Fruit fly (Drosophila melanogaster) whole organism, wandering third instar larva: Measurements from ENCODE around the gene CG14627.

Source experiments
- CG9705 ChIP-seq: fragments of 200-800 bp; sonication (Bioruptor generic); optimal IDR thresholded peaks from 2 replicates; lab custom pipeline; 2018; ENCODE audit warnings: missing biosample characterization, mild to moderate bottlenecking, missing genetic modification characterization
- Dfd ChIP-seq: fragments of >200 bp; optimal IDR thresholded peaks from 2 replicates; lab custom pipeline; 2017; ENCODE audit warnings: missing biosample characterization, missing genetic modification characterization
- Vsx2 ChIP-seq: fragments of 200-300, 225-300 bp; sonication (Bioruptor generic); optimal IDR thresholded peaks from 2 replicates; lab custom pipeline; 2018; ENCODE audit warnings: missing biosample characterization, missing genetic modification characterization; ENCODE audit not compliant: partially characterized antibody
- ey ChIP-seq: fragments of 200-800 bp; sonication (Bioruptor generic); optimal IDR thresholded peaks from 2 replicates; lab custom pipeline; 2016; ENCODE audit warnings: missing biosample characterization, missing genetic modification characterization
- psq ChIP-seq: fragments of 200-800 bp; sonication (Bioruptor generic); optimal IDR thresholded peaks from 3 replicates; lab custom pipeline; 2017; ENCODE audit warnings: missing biosample characterization, mild to moderate bottlenecking, missing genetic modification characterization, moderate library complexity
- usp ChIP-seq: fragments of >200 bp; optimal IDR thresholded peaks from 2 replicates; lab custom pipeline; 2017; ENCODE audit warnings: missing biosample characterization, missing genetic modification characterization

dm6 chrX:1161913-1162439 is 19.4 kb upstream of the CG14627 start, which contains the start of gene eIF4E7:
- no peak for TF ChIP-seq Dfd (GFP tag; lab: Kevin White, UChicago)
- TF ChIP-seq usp (GFP tag; lab: Kevin White, UChicago): no peak
- no peak for TF ChIP-seq ey
- no peak for TF ChIP-seq psq (GFP tag; lab: Kevin White, UChicago)
- no peak for TF ChIP-seq CG9705 (GFP tag; lab: Kevin White, UChicago)
- TF ChIP-seq Vsx2 (GFP tag; lab: Kevin White, UChicago): no peak
